Worm (Caenorhabditis elegans) whole organism, L2 larva: ENCODE measurements around the gene T26H5.11.

ENCODE experiments used
- C34F6.9 ChIP-seq: fragments of 150-350 bp; optimal IDR thresholded peaks from 2 replicates; lab custom pipeline; 2014; ENCODE audit warnings: missing biosample characterization, missing genetic modification characterization
- F13H6.1 ChIP-seq: sonication (generic microtip); optimal IDR thresholded peaks from 2 replicates; lab custom pipeline; 2016; ENCODE audit warnings: missing genetic modification characterization, missing compliant biosample characterization
- R02D3.7 ChIP-seq: fragments of 150-350 bp; optimal IDR thresholded peaks from 2 replicates; lab custom pipeline; 2014; ENCODE audit warnings: missing biosample characterization, missing genetic modification characterization
- ZK546.5 ChIP-seq: sonication (generic microtip); optimal IDR thresholded peaks from 2 replicates; lab custom pipeline; 2017; ENCODE audit warnings: missing biosample characterization, missing genetic modification characterization
- alr-1 ChIP-seq: fragments of 150-350 bp; optimal IDR thresholded peaks from 2 replicates; lab custom pipeline; 2014; ENCODE audit warnings: missing biosample characterization, missing genetic modification characterization
- ama-1 ChIP-seq: fragments of 150-350 bp; optimal IDR thresholded peaks from 2 replicates; lab custom pipeline; 2018; ENCODE audit warnings: inconsistent platforms
- crh-2 ChIP-seq: sonication (generic microtip); optimal IDR thresholded peaks from 2 replicates; lab custom pipeline; 2017; ENCODE audit warnings: missing biosample characterization, missing genetic modification characterization
- dmd-4 ChIP-seq: sonication (generic microtip); optimal IDR thresholded peaks from 2 replicates; lab custom pipeline; 2017; ENCODE audit warnings: missing biosample characterization, missing genetic modification characterization
- elt-1 ChIP-seq: fragments of 150-350 bp; optimal IDR thresholded peaks from 2 replicates; lab custom pipeline; 2014; ENCODE audit warnings: missing biosample characterization, missing genetic modification characterization
- elt-3 ChIP-seq: sonication (generic microtip); optimal IDR thresholded peaks from 2 replicates; lab custom pipeline; 2017; ENCODE audit warnings: missing biosample characterization, missing genetic modification characterization
- fos-1 ChIP-seq: fragments of 150-350 bp; optimal IDR thresholded peaks from 2 replicates; lab custom pipeline; 2014; ENCODE audit warnings: missing biosample characterization, missing genetic modification characterization
- gmeb-1 ChIP-seq: fragments of 150-350 bp; optimal IDR thresholded peaks from 2 replicates; lab custom pipeline; 2014; ENCODE audit warnings: missing biosample characterization, missing genetic modification characterization
- lin-39 ChIP-seq: fragments of 150-350 bp; optimal IDR thresholded peaks from 2 replicates; lab custom pipeline; 2014; ENCODE audit warnings: missing biosample characterization, missing genetic modification reagents, missing genetic modification characterization
- lsy-2 ChIP-seq, 2 experiments: fragments of 150-350 bp in 1 of 2; sonication (generic microtip) in 1 of 2; optimal IDR thresholded peaks; 2 replicates each; lab custom pipeline; 2014 to 2017; ENCODE audit warnings: missing biosample characterization in 2 of 2, missing genetic modification characterization in 2 of 2
- mab-5 ChIP-seq: fragments of 150-350 bp; optimal IDR thresholded peaks from 2 replicates; lab custom pipeline; 2014; ENCODE audit warnings: missing biosample characterization, missing genetic modification characterization
- mbf-1 ChIP-seq: sonication (generic microtip); optimal IDR thresholded peaks from 2 replicates; lab custom pipeline; 2017; ENCODE audit warnings: missing biosample characterization, missing genetic modification characterization
- nhr-10 ChIP-seq: sonication (generic microtip); optimal IDR thresholded peaks from 2 replicates; lab custom pipeline; 2017; ENCODE audit warnings: missing biosample characterization, missing genetic modification characterization
- nhr-11 ChIP-seq: fragments of 150-350 bp; optimal IDR thresholded peaks from 2 replicates; lab custom pipeline; 2014; ENCODE audit warnings: missing biosample characterization, missing genetic modification characterization
- nhr-12 ChIP-seq: fragments of 150-350 bp; optimal IDR thresholded peaks from 2 replicates; lab custom pipeline; 2014; ENCODE audit warnings: missing biosample characterization, missing genetic modification characterization
- nhr-129 ChIP-seq: fragments of 150-350 bp; optimal IDR thresholded peaks from 2 replicates; lab custom pipeline; 2014; ENCODE audit warnings: missing biosample characterization, missing genetic modification characterization
- nhr-21 ChIP-seq: fragments of 150-350 bp; optimal IDR thresholded peaks from 2 replicates; lab custom pipeline; 2014; ENCODE audit warnings: missing biosample characterization, missing genetic modification characterization
- nhr-237 ChIP-seq: fragments of 150-350 bp; optimal IDR thresholded peaks from 2 replicates; lab custom pipeline; 2014; ENCODE audit warnings: missing biosample characterization, missing genetic modification characterization
- nhr-6 ChIP-seq: fragments of 150-350 bp; optimal IDR thresholded peaks from 2 replicates; lab custom pipeline; 2014; ENCODE audit warnings: missing biosample characterization, missing genetic modification characterization
- nhr-77 ChIP-seq: fragments of 150-350 bp; optimal IDR thresholded peaks from 2 replicates; lab custom pipeline; 2014; ENCODE audit warnings: missing biosample characterization, missing genetic modification characterization
- peb-1 ChIP-seq: fragments of 150-350 bp; optimal IDR thresholded peaks from 2 replicates; lab custom pipeline; 2014; ENCODE audit warnings: missing biosample characterization, missing genetic modification characterization
- sem-4 ChIP-seq: fragments of 150-350 bp; optimal IDR thresholded peaks from 2 replicates; lab custom pipeline; 2014; ENCODE audit warnings: missing biosample characterization, missing genetic modification reagents, missing genetic modification characterization
- skn-1 ChIP-seq: sonication (generic microtip); optimal IDR thresholded peaks from 2 replicates; lab custom pipeline; 2017; ENCODE audit warnings: missing biosample characterization, missing genetic modification characterization
- sma-3 ChIP-seq: sonication (generic microtip); optimal IDR thresholded peaks from 2 replicates; lab custom pipeline; 2016; ENCODE audit warnings: missing genetic modification reagents, missing genetic modification characterization, missing compliant biosample characterization
- sma-9 ChIP-seq, 2 experiments: fragments of 150-350 bp in 1 of 2; sonication (generic microtip) in 1 of 2; optimal IDR thresholded peaks; 2 replicates each; lab custom pipeline; 2014 to 2016; ENCODE audit warnings: missing genetic modification characterization in 2 of 2, mild to moderate bottlenecking in 1 of 2, missing biosample characterization in 1 of 2, missing compliant biosample characterization in 1 of 2, missing genetic modification reagents in 1 of 2, moderate library complexity in 1 of 2
- snpc-4 ChIP-seq: fragments of 150-350 bp; optimal IDR thresholded peaks from 2 replicates; lab custom pipeline; 2014; ENCODE audit warnings: missing biosample characterization, missing genetic modification characterization
- unc-39 ChIP-seq: fragments of 150-350 bp; optimal IDR thresholded peaks from 2 replicates; lab custom pipeline; 2014; ENCODE audit warnings: missing biosample characterization, missing genetic modification characterization
- unc-55 ChIP-seq: fragments of 150-350 bp; sonication (generic microtip); optimal IDR thresholded peaks from 3 replicates; lab custom pipeline; 2014; ENCODE audit warnings: missing biosample characterization, missing genetic modification reagents, missing genetic modification characterization
- zag-1 ChIP-seq: fragments of 150-350 bp; optimal IDR thresholded peaks from 2 replicates; lab custom pipeline; 2014; ENCODE audit warnings: missing biosample characterization, missing genetic modification characterization
- ztf-1 ChIP-seq: fragments of 200-800 bp; sonication (Bioruptor generic); conservative IDR thresholded peaks from 2 replicates; pipeline ENCODE4 v1.3.6; 2022; ENCODE audit warnings: missing genetic modification characterization, missing compliant biosample characterization
- ztf-11 ChIP-seq: sonication (generic microtip); optimal IDR thresholded peaks from 2 replicates; lab custom pipeline; 2017; ENCODE audit warnings: missing biosample characterization, missing genetic modification characterization
- ztf-4 ChIP-seq: fragments of 150-350 bp; optimal IDR thresholded peaks from 2 replicates; lab custom pipeline; 2014; ENCODE audit warnings: missing biosample characterization, missing genetic modification characterization

T26H5.11 gene

ce11 chrV:15444188-15444587 is at the start of gene T26H5.11:
Gene T26H5.11 (minus strand): TSS chrV:15444288.
- TF ChIP-seq nhr-77 (tag; lab: Kevin White, UChicago) (no peak), sma-9 (GFP tag; optimal IDR thresholded peaks at IDR 0.05; lab: Kevin White, UChicago) (no peak), sma-9 (tag; optimal IDR thresholded peaks at IDR 0.05; lab: Kevin White, UChicago) (no peak), ztf-11 (tag; lab: Kevin White, UChicago) (no peak), fos-1 (tag; lab: Kevin White, UChicago) (no peak), nhr-129 (no peak), zag-1 (tag; lab: Kevin White, UChicago) (no peak)

- TF ChIP-seq unc-39 = no peak
- no peak for TF ChIP-seq alr-1 (tag; lab: Kevin White, UChicago)
- no peak for TF ChIP-seq nhr-12 (tag; lab: Kevin White, UChicago)
- no peak for TF ChIP-seq nhr-129
- no peak for TF ChIP-seq nhr-237 (tag; lab: Kevin White, UChicago)
- no peak for TF ChIP-seq fos-1 (tag; lab: Kevin White, UChicago)
- no peak for TF ChIP-seq elt-1
- no peak for TF ChIP-seq sma-9 (GFP tag; optimal IDR thresholded peaks at IDR 0.05; lab: Kevin White, UChicago)
- no peak for TF ChIP-seq sma-9 (tag; optimal IDR thresholded peaks at IDR 0.05; lab: Kevin White, UChicago)
- TF ChIP-seq R02D3.7 (tag; lab: Kevin White, UChicago) = no peak
- no peak for TF ChIP-seq lsy-2 (tag; optimal IDR thresholded peaks at IDR 0.05; lab: Kevin White, UChicago)
- no peak for TF ChIP-seq crh-2
- no peak for TF ChIP-seq ama-1 (lab: Kevin White, UChicago)
- no peak for TF ChIP-seq skn-1 (tag; lab: Kevin White, UChicago)
- TF ChIP-seq dmd-4 (tag; lab: Kevin White, UChicago) = no peak
Observed at ce11 chrV:15493680-15494079, 49.6 kb upstream of the T26H5.11 start, which contains the start of gene srh-218. Gene srh-218 (plus strand): TSS chrV:15493980.

ce11 chrV:15492518-15492917 is 48.4 kb upstream of the T26H5.11 start, which contains the start of gene str-264:
Gene str-264 (minus strand): TSS chrV:15492618.
- no peak for TF ChIP-seq ztf-11 (tag; lab: Kevin White, UChicago)
- TF ChIP-seq mbf-1 = no peak
- no peak for TF ChIP-seq ZK546.5
- no peak for TF ChIP-seq mab-5 (tag; lab: Kevin White, UChicago)
- no peak for TF ChIP-seq snpc-4 (tag; lab: Kevin White, UChicago)
- TF ChIP-seq nhr-21 (tag; lab: Kevin White, UChicago) = no peak
- no peak for TF ChIP-seq nhr-6 (tag; lab: Kevin White, UChicago)
- TF ChIP-seq elt-3 (tag; lab: Kevin White, UChicago) = no peak
- no peak for TF ChIP-seq sma-3 (GFP tag; lab: Kevin White, UChicago)
- TF ChIP-seq nhr-12 (tag; lab: Kevin White, UChicago) = no peak
- no peak for TF ChIP-seq unc-39
- TF ChIP-seq R02D3.7 (tag; lab: Kevin White, UChicago) = no peak
- TF ChIP-seq crh-2 = no peak
- no peak for TF ChIP-seq lin-39 (tag; lab: Kevin White, UChicago)
- no peak for TF ChIP-seq fos-1 (tag; lab: Kevin White, UChicago)
- TF ChIP-seq elt-1 = no peak
- no peak for TF ChIP-seq ztf-1 (GFP tag; lab: Robert Waterston, UW)
- TF ChIP-seq nhr-10 (tag; lab: Kevin White, UChicago) = no peak
- TF ChIP-seq C34F6.9 (tag; lab: Kevin White, UChicago) = no peak
- no peak for TF ChIP-seq F13H6.1 (tag; lab: Kevin White, UChicago)

ce11 chrV:15487764-15488163 is 43.7 kb upstream of the T26H5.11 start, which contains the start of gene srw-21:
Gene srw-21 (plus strand): TSS chrV:15488064.
- TF ChIP-seq mbf-1 = no peak
- no peak for TF ChIP-seq nhr-6 (tag; lab: Kevin White, UChicago)
- no peak for TF ChIP-seq ztf-11 (tag; lab: Kevin White, UChicago)
- TF ChIP-seq ama-1 (lab: Kevin White, UChicago) = no peak
- no peak for TF ChIP-seq nhr-77 (tag; lab: Kevin White, UChicago)
- TF ChIP-seq sem-4 (tag; lab: Kevin White, UChicago) = no peak
- TF ChIP-seq nhr-21 (tag; lab: Kevin White, UChicago) = no peak
- TF ChIP-seq ztf-4 (tag; lab: Kevin White, UChicago) = no peak
- TF ChIP-seq nhr-129 = no peak
- TF ChIP-seq unc-55 = no peak
- TF ChIP-seq sma-9 (GFP tag; optimal IDR thresholded peaks at IDR 0.05; lab: Kevin White, UChicago) = no peak
- TF ChIP-seq sma-9 (tag; optimal IDR thresholded peaks at IDR 0.05; lab: Kevin White, UChicago) = no peak
- no peak for TF ChIP-seq elt-1
- TF ChIP-seq ZK546.5 = no peak
- no peak for TF ChIP-seq F13H6.1 (tag; lab: Kevin White, UChicago)
- no peak for TF ChIP-seq nhr-11 (tag; lab: Kevin White, UChicago)
- TF ChIP-seq elt-3 (tag; lab: Kevin White, UChicago) = no peak
- TF ChIP-seq gmeb-1 (tag; lab: Kevin White, UChicago) = no peak
- TF ChIP-seq peb-1 (tag; lab: Kevin White, UChicago) = no peak
- TF ChIP-seq lsy-2 (tag; optimal IDR thresholded peaks at IDR 0.05; lab: Kevin White, UChicago) = no peak
